Worm (Caenorhabditis elegans): ENCODE results near the gene otpl-3.
A peak's percentile ranks its signal among the peaks of the same experiment; 100 is the strongest.
"Not testable (repeated sequence)": the region's sequence is repeated elsewhere in the genome, so short reads cannot be mapped to it uniquely, and the experiment has no call there.

otpl-3 gene

ce11 chrX:6885227-6885853, 39.2 kb downstream of the otpl-3 start, which contains the start of gene F41C6.7:
Gene F41C6.7, minus strand, starts transcription at chrX:6885277.
- TF ChIP-seq unc-62 (GFP tag; optimal IDR thresholded peaks at IDR 0.05): no peak
- TF ChIP-seq ama-1 (optimal IDR thresholded peaks at IDR 0.05): no peak
- no peak for TF ChIP-seq ceh-82 (tag; optimal IDR thresholded peaks at IDR 0.05)
- peak; percentile 8 for TF ChIP-seq pha-4 (tag; optimal IDR thresholded peaks at IDR 0.05)
- TF ChIP-seq fos-1 (tag; optimal IDR thresholded peaks at IDR 0.05): no peak
- no peak for TF ChIP-seq hmg-11 (tag; optimal IDR thresholded peaks at IDR 0.05)
- TF ChIP-seq egl-27 (tag; optimal IDR thresholded peaks at IDR 0.05): no peak
- TF ChIP-seq sea-2 (GFP tag; optimal IDR thresholded peaks at IDR 0.05): no peak
- no peak for TF ChIP-seq aly-2 (tag; optimal IDR thresholded peaks at IDR 0.05)
- no peak for TF ChIP-seq nhr-67 (tag; optimal IDR thresholded peaks at IDR 0.05)
- peak; percentile 88 for TF ChIP-seq elt-2 (tag; optimal IDR thresholded peaks at IDR 0.05)
- no peak for TF ChIP-seq snpc-4 (tag; optimal IDR thresholded peaks at IDR 0.05)
- TF ChIP-seq R02D3.7 (tag; optimal IDR thresholded peaks at IDR 0.05): no peak
- TF ChIP-seq nhr-11 (tag; optimal IDR thresholded peaks at IDR 0.05): no peak
- TF ChIP-seq pqm-1 (tag; optimal IDR thresholded peaks at IDR 0.05): peak; percentile 72
- no peak for TF ChIP-seq lsy-12 (tag; optimal IDR thresholded peaks at IDR 0.05)
- no peak for TF ChIP-seq nhr-23 (tag; optimal IDR thresholded peaks at IDR 0.05)
- TF ChIP-seq nhr-237 (tag; optimal IDR thresholded peaks at IDR 0.05): no peak
- TF ChIP-seq eor-1 (tag; optimal IDR thresholded peaks at IDR 0.05): no peak
- TF ChIP-seq zag-1 (tag; optimal IDR thresholded peaks at IDR 0.05): no peak
- TF ChIP-seq nhr-25 (tag; optimal IDR thresholded peaks at IDR 0.05): no peak
- TF ChIP-seq mdl-1 (tag; optimal IDR thresholded peaks at IDR 0.05): no peak
- no peak for TF ChIP-seq nfya-1 (tag; optimal IDR thresholded peaks at IDR 0.05; ENCODE audit: insufficient read depth)
- TF ChIP-seq ceh-28 (tag; optimal IDR thresholded peaks at IDR 0.05): no peak

- TF ChIP-seq egl-5 (tag; optimal IDR thresholded peaks at IDR 0.05): no peak
- TF ChIP-seq pha-4 (tag; optimal IDR thresholded peaks at IDR 0.05): peak; percentile 48
- TF ChIP-seq pqm-1 (tag; optimal IDR thresholded peaks at IDR 0.05): peak; percentile 5
- peak; percentile 59 for TF ChIP-seq elt-2 (tag; optimal IDR thresholded peaks at IDR 0.05)
These were observed 40.1 kb downstream of the otpl-3 start for ce11 chrX:6884439-6884838.

- TF ChIP-seq R02D3.7, mml-1, daf-12 (tag; optimal IDR thresholded peaks at IDR 0.05): not testable (repeated sequence)
These were observed 42.8 kb downstream of the otpl-3 start, which contains the start of gene F41C6.6 for ce11 chrX:6881795-6882194. Gene F41C6.6, minus strand, starts transcription at chrX:6881895.

- no peak for TF ChIP-seq egl-27 (tag; optimal IDR thresholded peaks at IDR 0.05)
- no peak for TF ChIP-seq tbx-2 (tag; optimal IDR thresholded peaks at IDR 0.05)
- no peak for TF ChIP-seq R02D3.7 (tag; optimal IDR thresholded peaks at IDR 0.05)
These were observed 47.1 kb downstream of the otpl-3 start, which contains the start of gene col-173 for ce11 chrX:6877436-6877835. Gene col-173, minus strand, starts transcription at chrX:6877536.

DNA sequence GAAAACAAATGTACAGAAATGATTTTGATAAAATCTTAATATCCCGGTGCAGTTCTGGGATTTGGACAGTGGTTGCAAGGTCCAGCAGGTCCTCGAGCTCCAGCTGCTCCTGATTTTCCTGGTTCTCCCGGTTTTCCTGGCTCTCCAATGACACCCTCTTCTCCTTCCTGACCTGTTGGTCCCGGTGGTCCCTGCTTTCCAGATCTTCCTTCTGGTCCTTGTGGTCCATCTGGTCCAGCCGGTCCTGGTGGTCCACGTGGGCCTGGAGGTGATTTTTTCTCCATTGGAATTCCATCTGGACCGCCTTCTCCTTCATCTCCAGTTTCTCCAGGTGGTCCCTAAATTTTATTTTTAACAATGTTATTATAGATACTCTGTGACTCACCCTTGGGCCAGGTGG, 49.3 kb downstream of the otpl-3 start:
- TF ChIP-seq sea-2 (GFP tag; optimal IDR thresholded peaks at IDR 0.05) (no peak), nfya-1 (tag; optimal IDR thresholded peaks at IDR 0.05; ENCODE audit: insufficient read depth) (no peak), egl-5 (tag; optimal IDR thresholded peaks at IDR 0.05) (no peak), fkh-2 (tag; optimal IDR thresholded peaks at IDR 0.05) (no peak), ceh-16 (tag; optimal IDR thresholded peaks at IDR 0.05) (no peak), aly-2 (tag; optimal IDR thresholded peaks at IDR 0.05) (no peak)

DNA sequence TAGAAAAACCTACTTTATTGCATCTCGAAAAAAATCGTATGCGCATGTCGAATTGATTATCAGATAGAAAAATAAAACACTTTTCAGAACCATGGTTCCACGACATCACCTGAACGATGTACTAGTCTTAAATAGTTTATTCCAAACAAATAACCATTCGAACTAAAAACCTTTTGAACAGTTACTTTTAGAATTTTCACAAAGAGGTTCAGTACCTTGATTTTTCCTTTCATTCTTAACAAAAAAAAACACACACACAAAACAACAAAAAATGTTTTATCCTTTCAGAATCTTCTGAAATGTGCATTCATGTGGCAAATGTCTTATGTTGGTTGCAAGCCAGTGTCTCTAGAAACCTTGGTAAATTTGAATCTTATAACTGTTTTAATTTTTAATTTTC, 49.8 kb downstream of the otpl-3 start, which contains the start of gene F41C6.4:
Gene F41C6.4, minus strand, starts transcription at position 101 of the 400 bp plus-strand sequence.
- TF ChIP-seq ZK546.5 (tag; optimal IDR thresholded peaks at IDR 0.05) (no peak), fkh-2 (tag; optimal IDR thresholded peaks at IDR 0.05) (no peak), unc-39 (tag; optimal IDR thresholded peaks at IDR 0.05) (no peak), nhr-28 (tag; optimal IDR thresholded peaks at IDR 0.05) (no peak), ceh-82 (tag; optimal IDR thresholded peaks at IDR 0.05) (no peak)
